Fruit fly (Drosophila melanogaster) Kc167 (cell line): ENCODE data around the gene CkIIalpha-i3.

Experiments used
- Myc ChIP-seq: fragments of >200 bp; optimal IDR thresholded peaks from 2 replicates; lab custom pipeline; 2017; ENCODE audit warnings: missing external identifiers
- Sin3A ChIP-seq: fragments of >200 bp; optimal IDR thresholded peaks from 2 replicates; lab custom pipeline; 2018; ENCODE audit warnings: missing external identifiers
- h ChIP-seq: fragments of >200 bp; optimal IDR thresholded peaks from 3 replicates; lab custom pipeline; 2018; ENCODE audit warnings: missing external identifiers
- insv ChIP-seq: fragments of >200 bp; optimal IDR thresholded peaks from 3 replicates; lab custom pipeline; 2018; ENCODE audit warnings: missing external identifiers
- psq ChIP-seq: fragments of >200 bp; optimal IDR thresholded peaks from 2 replicates; lab custom pipeline; 2017; ENCODE audit warnings: missing external identifiers
- ttk ChIP-seq: sonication (Bioruptor generic); optimal IDR thresholded peaks from 2 replicates; lab custom pipeline; 2017; ENCODE audit warnings: missing external identifiers

The CkIIalpha-i3 gene

DNA sequence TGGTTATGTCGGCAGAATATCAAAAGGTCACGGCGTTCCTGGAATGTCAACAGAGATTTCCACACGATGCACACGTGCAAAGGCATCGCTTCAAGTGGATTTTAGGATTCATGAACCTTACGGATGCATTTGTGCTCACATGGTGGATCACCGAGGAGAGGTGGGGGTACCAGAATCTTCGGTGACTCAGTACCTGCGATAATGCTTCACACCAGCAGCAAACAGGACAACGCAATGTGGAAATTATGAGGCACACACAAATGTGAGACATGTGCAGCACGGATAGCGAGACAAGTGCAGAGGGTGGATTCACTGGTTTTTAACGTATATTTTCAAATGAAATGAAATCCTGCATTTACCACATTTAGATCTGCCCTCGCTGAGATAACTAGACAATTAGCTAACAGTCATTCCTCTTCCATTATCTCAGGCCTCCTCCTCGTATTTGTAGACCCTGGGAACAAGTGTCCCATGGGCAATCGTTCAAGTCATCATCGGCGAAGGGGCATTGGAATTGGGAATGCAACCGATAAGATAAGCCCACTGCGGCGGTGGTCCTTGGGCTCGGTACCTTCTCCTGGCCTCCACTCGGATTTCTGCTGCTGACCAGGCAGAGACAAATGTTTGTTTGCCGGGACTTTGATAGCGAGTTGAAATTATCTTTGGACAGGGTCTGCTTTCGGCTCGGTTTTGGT is 16.2 kb upstream of the CkIIalpha-i3 start:
- TF ChIP-seq h (lab: Kevin White, UChicago), result no peak
- TF ChIP-seq Sin3A, result no peak
- TF ChIP-seq insv, result no peak
- no peak for TF ChIP-seq psq (lab: Kevin White, UChicago)

DNA sequence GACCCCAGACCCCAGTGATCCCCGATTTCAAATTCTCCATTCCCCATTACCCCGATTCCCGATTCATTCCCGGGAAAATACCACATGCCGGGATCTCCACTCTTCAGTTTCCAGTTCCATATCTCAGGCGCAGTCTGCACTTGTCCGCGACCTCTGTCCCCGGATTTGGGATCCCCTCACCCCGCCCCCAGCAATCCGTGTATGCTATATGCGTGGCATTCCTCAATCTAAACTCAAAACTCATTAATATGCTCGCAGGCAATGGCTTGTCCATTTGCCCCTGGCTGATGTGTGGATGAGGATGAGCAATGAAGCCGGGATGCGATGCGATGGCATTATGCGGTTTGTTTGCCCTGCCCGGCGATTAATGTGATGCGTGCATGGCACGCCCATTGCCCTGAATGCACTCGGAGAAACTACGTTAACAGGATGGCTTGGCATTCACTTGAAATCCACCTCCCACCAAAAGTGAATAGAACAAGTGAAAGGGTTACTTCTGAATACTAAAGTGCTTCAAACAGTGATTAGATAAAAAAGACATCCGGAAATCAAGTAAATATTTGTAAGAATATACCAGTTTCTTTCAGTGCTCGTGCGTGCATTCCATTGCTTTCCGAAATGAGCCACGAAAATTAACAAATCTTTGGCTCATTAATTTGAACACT is 15.3 kb upstream of the CkIIalpha-i3 start:
- TF ChIP-seq insv, result no peak
- TF ChIP-seq Sin3A, result no peak
- TF ChIP-seq psq (lab: Kevin White, UChicago), result no peak
- no peak for TF ChIP-seq ttk (lab: Kevin White, UChicago)
- TF ChIP-seq h (lab: Kevin White, UChicago), result no peak
- no peak for TF ChIP-seq Myc

DNA sequence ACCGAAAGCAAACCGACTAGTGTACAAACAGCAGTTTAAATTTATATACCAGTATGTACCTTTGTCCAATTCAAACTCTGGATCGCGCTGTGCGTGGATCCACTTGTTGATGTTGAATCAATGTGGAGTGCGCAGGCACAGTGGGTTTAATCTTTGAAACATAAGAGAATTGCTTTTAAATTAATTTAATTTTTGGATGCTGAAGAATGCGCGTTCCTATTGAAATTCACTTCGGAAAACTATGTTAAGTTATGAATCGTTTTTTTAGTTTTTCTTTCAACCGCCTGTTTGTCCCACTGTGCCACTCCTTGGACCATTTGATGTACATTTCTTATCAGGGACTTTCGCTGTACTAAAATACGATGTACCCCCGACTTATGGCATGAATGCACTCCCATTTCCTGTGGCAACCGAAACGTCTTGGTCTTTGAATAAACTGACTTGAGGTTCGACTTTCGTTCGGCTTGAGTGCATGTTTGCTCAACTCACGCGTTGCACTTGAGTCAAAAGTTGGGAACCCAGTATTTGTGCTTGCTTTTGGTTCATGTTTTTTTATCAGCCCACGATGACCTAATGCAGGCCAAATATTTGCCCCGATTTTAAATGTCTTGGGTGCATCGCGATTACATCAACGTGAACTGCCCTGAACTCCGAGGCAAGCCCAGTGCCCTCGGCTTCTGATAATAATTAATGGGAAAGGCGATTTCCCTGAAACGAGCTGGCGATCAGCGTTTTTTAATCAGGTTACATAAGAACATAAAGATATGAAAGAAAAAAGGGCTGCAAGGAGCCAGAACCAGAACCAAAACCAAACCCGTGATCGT is 14.3 kb upstream of the CkIIalpha-i3 start:
- no peak for TF ChIP-seq ttk (lab: Kevin White, UChicago)
- no peak for TF ChIP-seq Myc
- no peak for TF ChIP-seq psq (lab: Kevin White, UChicago)

DNA sequence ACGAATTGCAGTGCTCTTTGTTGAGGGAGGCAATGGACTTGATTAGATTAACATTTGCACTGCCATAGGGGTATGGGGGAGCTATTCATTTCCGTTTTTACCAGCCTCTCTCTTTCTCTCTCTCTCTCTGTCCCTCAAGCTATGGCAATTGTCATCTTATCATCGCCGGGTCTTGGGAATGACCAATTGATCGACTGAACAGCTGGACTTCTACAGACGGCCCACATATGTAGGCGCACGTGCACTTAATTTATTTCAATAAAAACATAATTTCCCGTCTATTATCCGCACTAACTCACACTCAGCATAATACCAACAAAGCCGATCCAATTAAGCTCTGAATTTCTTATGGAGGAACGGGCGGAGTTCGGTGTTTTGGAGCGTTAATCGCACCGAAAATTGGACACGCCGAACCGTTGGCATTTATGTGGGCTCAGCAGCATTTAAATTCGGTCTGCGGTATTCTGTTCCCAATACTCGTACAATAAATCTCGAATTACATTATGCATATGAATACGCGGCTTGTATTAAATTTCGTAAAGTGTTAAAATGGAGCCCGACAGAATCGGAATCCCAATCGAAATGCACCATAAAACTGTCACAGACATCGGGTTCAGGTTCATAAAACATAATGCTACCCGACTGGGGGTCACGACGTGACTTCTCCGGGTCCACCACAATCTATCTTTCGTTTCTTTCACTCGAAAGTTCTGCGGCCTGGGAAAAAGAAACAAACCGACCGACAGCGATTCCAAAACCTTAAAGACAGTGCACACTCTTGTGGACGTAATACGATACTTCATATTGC is 13.5 kb upstream of the CkIIalpha-i3 start:
- TF ChIP-seq psq (lab: Kevin White, UChicago), result no peak
- no peak for TF ChIP-seq h (lab: Kevin White, UChicago)
- TF ChIP-seq ttk (lab: Kevin White, UChicago), result no peak
- TF ChIP-seq insv, result no peak
- TF ChIP-seq Sin3A, result no peak
- no peak for TF ChIP-seq Myc

DNA sequence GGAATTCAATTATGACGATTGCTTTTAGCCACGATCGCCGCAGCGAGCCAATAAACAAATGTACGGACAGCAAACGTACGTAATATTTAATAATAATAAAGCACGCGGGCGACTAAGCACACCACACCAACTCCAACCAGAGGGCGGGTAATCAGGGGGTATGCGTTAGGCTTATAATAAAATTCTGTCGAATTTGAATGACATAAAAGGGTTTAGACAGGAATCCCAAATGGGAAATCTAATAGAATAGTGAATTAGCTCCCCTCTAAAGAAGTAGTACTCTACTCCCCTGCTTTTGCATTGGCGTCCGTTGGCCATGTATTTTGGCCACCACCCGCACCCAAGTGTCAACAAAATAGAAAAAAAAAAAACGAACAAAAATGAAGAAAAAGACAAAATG is 12.0 kb upstream of the CkIIalpha-i3 start:
- TF ChIP-seq psq (lab: Kevin White, UChicago) (no peak), insv (no peak), Myc (no peak), Sin3A (no peak), ttk (lab: Kevin White, UChicago) (no peak), h (lab: Kevin White, UChicago) (no peak)

DNA sequence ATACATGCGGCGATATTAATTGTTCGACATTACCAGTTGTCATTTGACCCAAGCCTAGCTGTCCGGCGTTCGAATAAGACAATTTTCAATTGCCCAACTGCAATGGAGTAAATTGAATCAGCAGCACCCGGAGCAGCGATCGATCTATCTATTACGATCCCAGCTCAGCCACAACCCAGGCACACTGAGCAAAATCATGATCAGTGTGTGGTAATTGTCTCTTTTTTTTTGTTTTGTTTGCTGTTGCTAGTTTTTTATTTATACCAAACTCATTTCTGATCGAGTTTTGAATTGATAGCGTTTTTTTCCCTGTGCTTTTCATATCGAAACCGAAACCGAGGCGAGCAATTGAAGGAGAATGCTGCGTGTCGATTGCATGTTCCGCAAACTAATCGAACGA is 11.5 kb upstream of the CkIIalpha-i3 start:
- TF ChIP-seq insv (no peak), ttk (lab: Kevin White, UChicago) (no peak), Sin3A (no peak), psq (lab: Kevin White, UChicago) (no peak), h (lab: Kevin White, UChicago) (no peak), Myc (no peak)

DNA sequence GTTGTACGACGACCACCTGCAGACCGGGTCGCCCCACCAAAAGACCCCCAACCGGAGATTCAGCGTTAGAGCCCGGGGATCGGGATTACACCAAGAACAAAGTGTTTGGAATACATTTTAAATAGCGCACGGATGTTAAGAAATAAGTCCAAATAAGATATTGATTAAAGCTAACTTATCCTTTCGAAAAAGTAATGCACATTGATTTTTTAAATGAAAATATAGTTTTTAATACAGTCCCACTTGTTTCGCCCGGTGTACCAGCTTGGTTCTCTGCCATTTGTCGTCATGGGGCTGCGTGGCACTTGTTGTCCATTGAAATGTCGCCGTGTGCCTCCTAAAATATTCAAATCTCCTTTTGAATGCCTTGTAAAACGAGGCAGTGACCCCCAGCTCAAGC is 10.6 kb upstream of the CkIIalpha-i3 start:
- TF ChIP-seq ttk (lab: Kevin White, UChicago), result no peak

DNA sequence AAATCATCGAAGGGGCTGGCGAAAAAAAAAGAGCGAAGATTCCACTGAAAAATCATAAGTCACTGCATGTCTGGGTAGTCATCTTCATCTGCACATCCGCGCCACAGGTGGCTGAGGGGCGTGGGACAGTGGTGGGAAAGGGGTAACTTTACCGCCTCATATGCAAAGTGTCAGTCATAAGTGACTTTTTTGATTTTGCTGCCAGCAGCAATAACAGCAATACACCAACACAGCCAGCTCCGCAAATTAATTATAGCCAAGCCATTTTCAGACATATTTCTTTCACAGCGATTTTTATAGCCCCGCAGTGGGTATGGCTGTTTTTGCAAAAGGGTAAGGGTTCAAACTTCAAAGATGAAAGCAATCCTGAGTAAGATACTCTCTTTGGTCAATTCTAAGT is 8.0 kb upstream of the CkIIalpha-i3 start:
- TF ChIP-seq Sin3A (no peak), psq (lab: Kevin White, UChicago) (no peak), ttk (lab: Kevin White, UChicago) (no peak), Myc (no peak), insv (no peak), h (lab: Kevin White, UChicago) (no peak)

DNA sequence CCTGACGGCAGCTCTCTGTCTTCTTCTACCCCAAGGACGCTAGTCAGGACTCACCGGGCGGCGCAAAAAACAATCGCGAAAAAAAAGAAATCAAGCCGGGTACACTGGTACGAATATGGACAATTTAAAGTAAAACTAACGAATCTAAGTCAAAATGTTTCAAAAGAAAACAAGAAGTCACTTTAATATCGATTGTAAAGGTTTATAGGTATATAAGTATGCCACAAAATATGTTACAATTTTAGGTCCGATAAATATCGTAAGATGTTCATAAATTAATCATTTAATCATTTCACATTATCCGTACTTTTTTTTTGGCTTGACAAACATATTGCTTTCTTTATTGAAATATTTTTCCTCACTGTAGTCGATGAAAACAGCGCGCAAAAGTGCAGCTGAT is 5.7 kb upstream of the CkIIalpha-i3 start:
- TF ChIP-seq Sin3A, result no peak
- no peak for TF ChIP-seq ttk (lab: Kevin White, UChicago)
- TF ChIP-seq insv, result no peak
- TF ChIP-seq h (lab: Kevin White, UChicago), result no peak
- no peak for TF ChIP-seq Myc
- no peak for TF ChIP-seq psq (lab: Kevin White, UChicago)

DNA sequence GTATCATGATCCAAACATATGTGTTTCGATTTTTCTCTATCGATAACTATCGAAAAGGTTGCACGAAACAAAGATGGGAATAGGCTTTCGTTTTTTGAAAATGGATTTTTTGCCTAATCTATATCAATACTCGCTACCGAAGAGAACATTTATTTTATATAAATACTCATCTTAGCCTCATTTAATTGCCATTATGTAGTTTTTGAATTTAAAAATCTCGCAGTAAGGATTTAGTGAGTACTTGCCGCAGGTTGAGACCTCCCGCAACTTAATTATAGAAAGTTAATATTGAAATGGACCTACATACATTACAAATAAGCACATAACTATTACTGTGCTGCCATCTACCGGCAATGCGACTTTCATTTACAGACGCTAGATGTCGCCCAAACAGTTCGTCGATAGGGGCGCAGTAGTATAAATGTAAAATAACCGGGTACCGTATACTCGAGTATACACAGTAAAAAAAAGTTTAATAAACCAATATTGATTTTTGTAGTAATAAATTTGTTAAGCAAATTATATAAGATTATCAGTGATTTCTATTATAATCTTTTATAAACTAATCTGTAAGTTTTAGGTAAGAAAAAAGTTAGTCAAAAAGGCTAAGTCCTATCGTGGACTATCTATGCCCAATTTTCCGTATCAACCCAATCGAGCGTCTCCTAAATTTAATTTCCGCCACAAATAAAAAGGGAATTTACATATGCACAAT is 1.6 kb upstream of the CkIIalpha-i3 start, which contains the start of gene CG13896:
Gene CG13896 (minus strand): TSS at position 12 of the 715 bp plus-strand sequence.
- TF ChIP-seq Myc, result no peak
- no peak for TF ChIP-seq Sin3A
- TF ChIP-seq ttk (lab: Kevin White, UChicago), result no peak
- TF ChIP-seq insv, result no peak
- no peak for TF ChIP-seq psq (lab: Kevin White, UChicago)
- TF ChIP-seq h (lab: Kevin White, UChicago), result no peak

DNA sequence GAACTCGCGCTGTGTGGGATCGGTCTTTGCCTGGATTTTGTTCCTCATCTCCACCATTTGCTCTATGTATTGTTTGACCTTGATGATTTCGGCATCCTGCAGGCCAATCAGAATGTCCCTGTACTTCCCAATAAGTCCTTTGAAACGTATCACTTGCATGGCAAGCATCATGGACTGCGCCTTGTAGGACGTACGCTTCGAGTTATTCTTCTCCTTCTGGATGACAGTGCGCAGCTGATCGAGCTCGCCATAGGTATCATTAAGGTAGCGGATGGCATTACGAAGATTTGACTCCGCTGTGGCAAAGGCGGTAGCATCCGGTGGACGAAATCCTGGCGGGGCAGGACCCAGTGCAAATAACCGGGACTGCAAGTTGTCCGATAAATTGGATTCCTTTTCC is 525 bp downstream of the CkIIalpha-i3 start:
- TF ChIP-seq insv (no peak), Myc (no peak), ttk (lab: Kevin White, UChicago) (no peak), h (lab: Kevin White, UChicago) (no peak), psq (lab: Kevin White, UChicago) (no peak), Sin3A (no peak)
